Worm (Caenorhabditis elegans) whole organism, L3 larva: ENCODE data around the gene H25P19.1.

Source experiments
- ceh-16 ChIP-seq: sonication (generic microtip); optimal IDR thresholded peaks from 2 replicates; lab custom pipeline; 2017; ENCODE audit warnings: missing biosample characterization, missing genetic modification characterization
- ceh-82 ChIP-seq: fragments of 150-350 bp; optimal IDR thresholded peaks from 2 replicates; lab custom pipeline; 2014; ENCODE audit warnings: missing biosample characterization, missing genetic modification characterization
- ceh-9 ChIP-seq: sonication (generic microtip); optimal IDR thresholded peaks from 2 replicates; lab custom pipeline; 2018; ENCODE audit warnings: missing biosample characterization, missing genetic modification characterization
- daf-12 ChIP-seq: fragments of 150-350 bp; optimal IDR thresholded peaks from 2 replicates; lab custom pipeline; 2014; ENCODE audit warnings: missing biosample characterization, missing genetic modification reagents, missing genetic modification characterization
- elt-3 ChIP-seq, 3 experiments: fragments of 150-350 bp in 1 of 3; sonication (generic microtip) in 2 of 3; optimal IDR thresholded peaks; 2 replicates in 2 of 3; 4 replicates in 1 of 3; lab custom pipeline; 2014 to 2017; ENCODE audit warnings: missing biosample characterization in 3 of 3, missing genetic modification characterization in 3 of 3
- eor-1 ChIP-seq, 2 experiments: fragments of 150-350 bp; optimal IDR thresholded peaks; 2 replicates each; lab custom pipeline; 2014 to 2018; ENCODE audit warnings: missing biosample characterization in 2 of 2, missing genetic modification characterization in 2 of 2
- fkh-10 ChIP-seq: sonication (generic microtip); optimal IDR thresholded peaks from 2 replicates; lab custom pipeline; 2017; ENCODE audit warnings: missing biosample characterization, missing genetic modification reagents, missing genetic modification characterization
- fkh-2 ChIP-seq: fragments of 150-350 bp; optimal IDR thresholded peaks from 2 replicates; lab custom pipeline; 2014; ENCODE audit warnings: missing biosample characterization, missing genetic modification reagents, missing genetic modification characterization
- jun-1 ChIP-seq: fragments of 150-350 bp; optimal IDR thresholded peaks from 2 replicates; lab custom pipeline; 2014; ENCODE audit warnings: missing biosample characterization, missing genetic modification reagents, missing genetic modification characterization
- lin-15B ChIP-seq: fragments of 150-350 bp; optimal IDR thresholded peaks from 2 replicates; lab custom pipeline; 2014; ENCODE audit warnings: missing biosample characterization, missing genetic modification characterization
- lin-39 ChIP-seq: fragments of 150-350 bp; optimal IDR thresholded peaks from 2 replicates; lab custom pipeline; 2018; ENCODE audit warnings: missing biosample characterization, missing genetic modification reagents, missing genetic modification characterization
- mdl-1 ChIP-seq: fragments of 150-350 bp; optimal IDR thresholded peaks from 2 replicates; lab custom pipeline; 2014; ENCODE audit warnings: missing biosample characterization, missing genetic modification characterization
- nhr-12 ChIP-seq: fragments of 150-350 bp; optimal IDR thresholded peaks from 2 replicates; lab custom pipeline; 2014; ENCODE audit warnings: missing biosample characterization, missing genetic modification characterization
- nhr-23 ChIP-seq: fragments of 150-350 bp; optimal IDR thresholded peaks from 2 replicates; lab custom pipeline; 2014; ENCODE audit warnings: missing biosample characterization, missing genetic modification reagents, missing genetic modification characterization
- nhr-237 ChIP-seq: fragments of 150-350 bp; optimal IDR thresholded peaks from 2 replicates; lab custom pipeline; 2014; ENCODE audit warnings: missing biosample characterization, missing genetic modification characterization
- nhr-25 ChIP-seq: sonication (generic microtip); optimal IDR thresholded peaks from 2 replicates; lab custom pipeline; 2017; ENCODE audit warnings: missing biosample characterization, missing genetic modification characterization
- nhr-67 ChIP-seq: fragments of 150-350 bp; optimal IDR thresholded peaks from 2 replicates; lab custom pipeline; 2014; ENCODE audit warnings: missing biosample characterization, missing genetic modification characterization
- nhr-76 ChIP-seq: fragments of 150-350 bp; sonication (generic microtip); optimal IDR thresholded peaks from 5 replicates; lab custom pipeline; 2014; ENCODE audit warnings: missing biosample characterization, missing genetic modification characterization
- pha-4 ChIP-seq: fragments of 150-350 bp; optimal IDR thresholded peaks from 2 replicates; lab custom pipeline; 2014; ENCODE audit warnings: missing biosample characterization, missing genetic modification reagents, missing genetic modification characterization
- skn-1 ChIP-seq: fragments of 150-350 bp; optimal IDR thresholded peaks from 2 replicates; lab custom pipeline; 2014; ENCODE audit warnings: missing biosample characterization, missing genetic modification characterization
- snpc-4 ChIP-seq: fragments of 150-350 bp; optimal IDR thresholded peaks from 2 replicates; lab custom pipeline; 2014; ENCODE audit warnings: missing biosample characterization, missing genetic modification characterization
- tbx-2 ChIP-seq: sonication (generic microtip); optimal IDR thresholded peaks from 2 replicates; lab custom pipeline; 2016; ENCODE audit warnings: mild to moderate bottlenecking, missing genetic modification characterization, missing compliant biosample characterization
- zag-1 ChIP-seq: fragments of 150-350 bp; optimal IDR thresholded peaks from 2 replicates; lab custom pipeline; 2014; ENCODE audit warnings: missing biosample characterization, missing genetic modification characterization
- ztf-4 ChIP-seq: fragments of 150-350 bp; optimal IDR thresholded peaks from 2 replicates; lab custom pipeline; 2014; ENCODE audit warnings: missing biosample characterization, missing genetic modification characterization

H25P19.1 gene

DNA sequence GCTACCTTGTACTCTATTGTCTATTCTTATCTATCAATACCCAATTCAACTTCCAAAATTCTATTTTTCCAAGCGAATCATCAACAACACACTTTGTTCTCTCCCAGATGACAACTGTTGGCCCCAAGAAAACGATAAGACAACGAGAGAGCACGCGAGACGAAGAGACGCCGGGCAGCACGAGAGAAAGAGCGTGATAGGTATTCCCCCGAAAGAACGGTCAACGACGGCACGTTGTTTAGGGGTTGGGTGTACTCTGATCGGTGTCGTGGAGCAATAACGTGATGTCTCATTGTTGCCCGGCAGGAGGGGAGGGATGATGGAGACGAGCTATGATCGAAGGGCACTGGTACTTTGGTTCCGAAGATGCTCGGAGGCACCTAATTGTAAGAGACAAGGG is 43.8 kb downstream of the H25P19.1 start (continued):
- TF ChIP-seq fkh-2 (tag; lab: Kevin White, UChicago) (no peak), eor-1 (tag; optimal IDR thresholded peaks at IDR 0.05; lab: Kevin White, UChicago) (no peak)

DNA sequence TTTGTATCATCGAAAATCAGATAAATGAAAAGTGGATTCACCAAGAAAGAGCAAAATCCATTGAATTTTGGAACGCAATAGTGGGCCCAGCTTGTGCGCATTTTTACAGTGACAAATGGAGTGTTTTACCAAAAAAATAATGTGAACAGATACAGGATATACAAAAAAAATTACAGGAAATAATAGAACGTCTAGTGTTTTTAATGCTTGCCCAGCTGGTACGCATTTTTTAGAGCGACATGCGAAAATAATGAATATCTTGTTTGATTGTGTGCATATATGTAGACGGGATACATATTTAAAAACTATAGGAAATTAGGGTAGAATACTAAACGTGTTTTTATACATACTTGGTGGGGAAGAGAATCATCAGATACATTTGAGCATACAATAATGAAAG is 48.7 kb downstream of the H25P19.1 start, which contains the start of gene srj-25:
Gene srj-25 (minus strand): TSS at position 101 of the 400 bp plus-strand sequence.
- no peak for TF ChIP-seq mdl-1
- no peak for TF ChIP-seq snpc-4 (tag; lab: Kevin White, UChicago)
- no peak for TF ChIP-seq skn-1 (tag; lab: Kevin White, UChicago)
- no peak for TF ChIP-seq nhr-23 (tag; lab: Kevin White, UChicago)
- TF ChIP-seq eor-1 (tag; optimal IDR thresholded peaks at IDR 0.05; lab: Kevin White, UChicago) = no peak
- TF ChIP-seq lin-15B (tag; lab: Kevin White, UChicago) = no peak
- TF ChIP-seq zag-1 (tag; lab: Kevin White, UChicago) = no peak
- TF ChIP-seq fkh-2 (tag; lab: Kevin White, UChicago) = no peak
- no peak for TF ChIP-seq daf-12 (tag; lab: Kevin White, UChicago)
- no peak for TF ChIP-seq ceh-16 (tag; lab: Kevin White, UChicago)
- TF ChIP-seq nhr-12 (tag; lab: Kevin White, UChicago) = no peak
- no peak for TF ChIP-seq fkh-10 (GFP tag; lab: Kevin White, UChicago)
- no peak for TF ChIP-seq pha-4 (tag; lab: Kevin White, UChicago)
- TF ChIP-seq nhr-76 (tag; lab: Kevin White, UChicago) = no peak
- TF ChIP-seq nhr-237 = no peak
- no peak for TF ChIP-seq nhr-25 (tag; lab: Kevin White, UChicago)

DNA sequence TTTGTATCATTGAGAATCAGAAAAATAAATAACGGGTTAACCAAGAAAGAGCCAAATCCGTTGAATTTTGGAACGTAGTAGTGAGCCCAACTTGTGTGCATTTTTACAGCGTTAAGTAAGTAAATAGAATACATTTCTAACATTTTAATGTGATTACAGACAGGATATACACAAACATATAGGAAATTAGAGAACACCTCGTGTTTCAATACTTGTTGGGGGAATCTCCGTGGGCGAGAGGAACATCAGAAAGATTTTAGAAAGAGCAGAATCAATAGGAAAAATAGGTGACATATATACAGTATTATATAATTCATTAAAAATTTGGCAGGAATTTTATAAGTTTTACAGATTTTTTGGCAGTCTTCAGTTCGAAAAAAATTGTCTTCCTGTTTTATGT is 51.3 kb downstream of the H25P19.1 start, which contains the start of gene srj-24:
Gene srj-24 (minus strand): TSS at position 101 of the 400 bp plus-strand sequence.
- TF ChIP-seq ztf-4 (tag; lab: Kevin White, UChicago) (no peak), ceh-82 (tag; lab: Kevin White, UChicago) (no peak), tbx-2 (tag; lab: Kevin White, UChicago) (no peak), elt-3 (tag; optimal IDR thresholded peaks at IDR 0.05; lab: Kevin White, UChicago) (no peak), eor-1 (tag; optimal IDR thresholded peaks at IDR 0.05; lab: Kevin White, UChicago) (no peak), ceh-9 (tag; lab: Kevin White, UChicago) (no peak), skn-1 (tag; lab: Kevin White, UChicago) (no peak), fkh-10 (GFP tag; lab: Kevin White, UChicago) (no peak), ceh-16 (tag; lab: Kevin White, UChicago) (no peak), lin-39 (tag; lab: Kevin White, UChicago) (no peak), nhr-67 (tag; lab: Kevin White, UChicago) (no peak), nhr-76 (tag; lab: Kevin White, UChicago) (no peak), jun-1 (tag; lab: Kevin White, UChicago) (no peak), snpc-4 (tag; lab: Kevin White, UChicago) (no peak)
